Fruit fly (Drosophila melanogaster) whole organism, embryonic: Measurements from ENCODE around the gene VhaM9.7-b.

Source experiments
- ATbp ChIP-seq: fragments of 200-800 bp; sonication (Bioruptor generic); optimal IDR thresholded peaks from 2 replicates; lab custom pipeline; 2017; ENCODE audit warnings: missing biosample characterization, mild to moderate bottlenecking, missing genetic modification characterization, missing genetic modification reagents
- Atf3 ChIP-seq: fragments of 200-800 bp; sonication (Bioruptor generic); optimal IDR thresholded peaks from 3 replicates; lab custom pipeline; 2016; ENCODE audit warnings: missing biosample characterization, missing genetic modification characterization
- Atf6 ChIP-seq: fragments of 200-800 bp; sonication (Bioruptor generic); IDR thresholded peaks from 2 replicates; pipeline ENCODE4 v1.3.6; 2022; ENCODE audit warnings: missing biosample characterization, missing genetic modification characterization
- CG11085 ChIP-seq: fragments of 200-800 bp; sonication (Bioruptor generic); IDR thresholded peaks from 2 replicates; pipeline ENCODE4 v1.3.6; 2022; ENCODE audit warnings: missing biosample characterization, missing genetic modification characterization
- CG11696 ChIP-seq: fragments of 200-800 bp; sonication (Bioruptor generic); IDR thresholded peaks from 2 replicates; pipeline ENCODE4 v1.3.6; 2022; ENCODE audit warnings: missing biosample characterization, missing genetic modification characterization
- CG1233 ChIP-seq: fragments of 200-800 bp; sonication (Bioruptor generic); optimal IDR thresholded peaks from 4 replicates; lab custom pipeline; 2018; ENCODE audit warnings: missing biosample characterization, mild to moderate bottlenecking, missing genetic modification characterization
- CG12391 ChIP-seq: fragments of 200-800 bp; sonication (Bioruptor generic); optimal IDR thresholded peaks from 3 replicates; lab custom pipeline; 2018; ENCODE audit warnings: missing biosample characterization, mild to moderate bottlenecking, missing genetic modification characterization, moderate library complexity
- CG14014 ChIP-seq: fragments of 200-800 bp; sonication (Bioruptor generic); IDR thresholded peaks from 2 replicates; pipeline ENCODE4 v1.3.6; 2022; ENCODE audit warnings: missing biosample characterization, missing genetic modification characterization
- CG15011 ChIP-seq: fragments of 200-800 bp; sonication (Bioruptor generic); optimal IDR thresholded peaks from 3 replicates; lab custom pipeline; 2018; ENCODE audit warnings: missing biosample characterization, mild to moderate bottlenecking, missing genetic modification characterization
- CG17829 ChIP-seq: fragments of 200-800 bp; optimal IDR thresholded peaks from 2 replicates; lab custom pipeline; 2019; ENCODE audit warnings: missing biosample characterization, mild to moderate bottlenecking, missing genetic modification characterization, moderate library complexity
- CG1792 ChIP-seq: fragments of 200-800 bp; sonication (Bioruptor generic); optimal IDR thresholded peaks from 2 replicates; lab custom pipeline; 2016; ENCODE audit warnings: missing biosample characterization, missing genetic modification characterization
- CG2120 ChIP-seq: fragments of 200-800 bp; sonication (Bioruptor generic); optimal IDR thresholded peaks from 3 replicates; lab custom pipeline; 2016; ENCODE audit warnings: missing biosample characterization, missing genetic modification characterization
- CG2129 ChIP-seq: fragments of 200-800 bp; sonication (Bioruptor generic); IDR thresholded peaks from 2 replicates; pipeline ENCODE4 v1.3.6; 2022; ENCODE audit warnings: missing biosample characterization, missing genetic modification characterization; ENCODE audit not compliant: partially characterized antibody
- CG33213 ChIP-seq: fragments of 200-800 bp; sonication (Bioruptor generic); optimal IDR thresholded peaks from 3 replicates; lab custom pipeline; 2016; ENCODE audit warnings: missing biosample characterization, missing genetic modification characterization
- CG3407 ChIP-seq: fragments of 200-800 bp; sonication (Bioruptor generic); optimal IDR thresholded peaks from 2 replicates; lab custom pipeline; 2018; ENCODE audit warnings: missing biosample characterization, mild to moderate bottlenecking, missing genetic modification characterization
- CG4360 ChIP-seq: fragments of 200-800 bp; sonication (Bioruptor generic); IDR thresholded peaks from 2 replicates; pipeline ENCODE4 v1.3.6; 2022; ENCODE audit warnings: missing biosample characterization, missing genetic modification characterization
- CG43689 ChIP-seq: fragments of 200-800 bp; sonication (Bioruptor generic); IDR thresholded peaks from 2 replicates; pipeline ENCODE4 v1.3.6; 2022; ENCODE audit warnings: missing biosample characterization, missing genetic modification characterization
- CG6175 ChIP-seq: fragments of 200-800 bp; sonication (Bioruptor generic); IDR thresholded peaks from 3 replicates; pipeline ENCODE4 v1.3.6; 2022; ENCODE audit warnings: missing biosample characterization, missing genetic modification characterization
- CG6254 ChIP-seq: fragments of 200-800 bp; sonication (Bioruptor generic); optimal IDR thresholded peaks from 3 replicates; lab custom pipeline; 2017; ENCODE audit warnings: mild to moderate bottlenecking, missing biosample characterization, missing genetic modification reagents, missing genetic modification characterization
- CG8478 ChIP-seq: fragments of >200 bp; optimal IDR thresholded peaks from 2 replicates; lab custom pipeline; 2018
- CG9727 ChIP-seq: fragments of 200-800 bp; sonication (Bioruptor generic); optimal IDR thresholded peaks from 3 replicates; lab custom pipeline; 2017; ENCODE audit warnings: missing biosample characterization, mild to moderate bottlenecking, missing genetic modification characterization
- CoRest ChIP-seq: fragments of 200-800 bp; sonication (Bioruptor generic); optimal IDR thresholded peaks from 3 replicates; lab custom pipeline; 2018; ENCODE audit warnings: missing biosample characterization, mild to moderate bottlenecking, missing genetic modification characterization, moderate library complexity
- Dll ChIP-seq: fragments of 200-800 bp; sonication (Bioruptor generic); IDR thresholded peaks from 4 replicates; pipeline ENCODE4 v1.3.6; 2022; ENCODE audit warnings: missing biosample characterization, missing genetic modification characterization; ENCODE audit not compliant: partially characterized antibody
- Doc3 ChIP-seq: fragments of 200-800 bp; sonication (Bioruptor generic); IDR thresholded peaks from 3 replicates; pipeline ENCODE4 v1.3.6; 2022; ENCODE audit warnings: missing biosample characterization, missing genetic modification characterization; ENCODE audit not compliant: partially characterized antibody
- E2f1 ChIP-seq: fragments of 200-800 bp; sonication (Bioruptor generic); IDR thresholded peaks from 2 replicates; pipeline ENCODE4 v1.3.6; 2022; ENCODE audit warnings: missing biosample characterization, missing genetic modification characterization
- Jarid2 ChIP-seq: fragments of 200-800 bp; sonication (Bioruptor generic); optimal IDR thresholded peaks from 3 replicates; lab custom pipeline; 2017; ENCODE audit warnings: mild to moderate bottlenecking, missing biosample characterization, missing genetic modification reagents, missing genetic modification characterization
- MESR4 ChIP-seq: fragments of 200-800 bp; sonication (Bioruptor generic); optimal IDR thresholded peaks from 2 replicates; lab custom pipeline; 2018; ENCODE audit warnings: missing biosample characterization, mild to moderate bottlenecking, missing genetic modification characterization, moderate library complexity
- Meics ChIP-seq: fragments of 200-800 bp; sonication (Bioruptor generic); optimal IDR thresholded peaks from 2 replicates; lab custom pipeline; 2017; ENCODE audit warnings: missing biosample characterization, mild to moderate bottlenecking, missing genetic modification characterization
- Myb ChIP-seq: fragments of 200-800 bp; sonication (Bioruptor generic); optimal IDR thresholded peaks from 2 replicates; lab custom pipeline; 2016; ENCODE audit warnings: missing biosample characterization, missing genetic modification characterization
- Opbp ChIP-seq: fragments of 200-800 bp; sonication (Bioruptor generic); IDR thresholded peaks from 3 replicates; pipeline ENCODE4 v1.3.6; 2022; ENCODE audit warnings: missing biosample characterization, missing genetic modification characterization; ENCODE audit not compliant: partially characterized antibody
- PHDP ChIP-seq: fragments of 200-800 bp; sonication (Bioruptor generic); optimal IDR thresholded peaks from 3 replicates; lab custom pipeline; 2018; ENCODE audit warnings: missing biosample characterization, mild to moderate bottlenecking, missing genetic modification characterization, moderate library complexity
- Ptx1 ChIP-seq: fragments of 200-800 bp; sonication (Bioruptor generic); IDR thresholded peaks from 2 replicates; pipeline ENCODE4 v1.3.6; 2022; ENCODE audit warnings: missing biosample characterization, missing genetic modification characterization
- Ssrp ChIP-seq: fragments of 200-800 bp; sonication (Bioruptor generic); optimal IDR thresholded peaks from 2 replicates; lab custom pipeline; 2018; ENCODE audit warnings: missing biosample characterization, mild to moderate bottlenecking, missing genetic modification characterization, moderate library complexity
- al ChIP-seq: fragments of 200-800 bp; sonication (Bioruptor generic); IDR thresholded peaks from 2 replicates; pipeline ENCODE4 v1.3.6; 2022; ENCODE audit warnings: missing biosample characterization, missing genetic modification characterization
- dpn ChIP-seq, 2 experiments: fragments of 200-800 bp; sonication (Bioruptor generic); optimal IDR thresholded peaks; 3 replicates each; lab custom pipeline; 2016; ENCODE audit warnings: missing biosample characterization in 2 of 2, missing genetic modification characterization in 2 of 2
- eyg ChIP-seq: fragments of 200-800 bp; sonication (Bioruptor generic); optimal IDR thresholded peaks from 3 replicates; lab custom pipeline; 2016; ENCODE audit warnings: missing biosample characterization, missing genetic modification characterization
- ftz-f1 ChIP-seq: fragments of 200-800 bp; sonication (Bioruptor generic); optimal IDR thresholded peaks from 2 replicates; lab custom pipeline; 2016; ENCODE audit warnings: missing biosample characterization, missing genetic modification characterization
- fu2 ChIP-seq: fragments of 200-800 bp; sonication (Bioruptor generic); optimal IDR thresholded peaks from 2 replicates; lab custom pipeline; 2016; ENCODE audit warnings: missing biosample characterization, missing genetic modification characterization
- ham ChIP-seq: fragments of 200-800 bp; sonication (Bioruptor generic); IDR thresholded peaks from 2 replicates; pipeline ENCODE4 v1.3.6; 2022; ENCODE audit warnings: missing biosample characterization, missing genetic modification characterization
- hb ChIP-seq: fragments of 200-800 bp; sonication (Bioruptor generic); IDR thresholded peaks from 3 replicates; pipeline ENCODE4 v1.3.6; 2022; ENCODE audit warnings: missing biosample characterization, missing genetic modification characterization; ENCODE audit not compliant: partially characterized antibody
- hkb ChIP-seq, 2 experiments: fragments of 200-800 bp in 1 of 2; fragments of >200 bp in 1 of 2; sonication (Bioruptor generic) in 1 of 2; IDR thresholded peaks in 1 of 2; optimal IDR thresholded peaks in 1 of 2; 2 replicates each; pipeline versions ENCODE4 v1.3.6 to Lab custom; 2017 to 2022; ENCODE audit warnings: missing biosample characterization in 1 of 2, missing genetic modification characterization in 1 of 2
- maf-S ChIP-seq: fragments of 200-800 bp; sonication (Bioruptor generic); optimal IDR thresholded peaks from 2 replicates; lab custom pipeline; 2016; ENCODE audit warnings: missing biosample characterization, missing genetic modification characterization
- mld ChIP-seq: fragments of 200-800 bp; sonication (Bioruptor generic); IDR thresholded peaks from 3 replicates; pipeline ENCODE4 v1.3.6; 2022; ENCODE audit warnings: missing biosample characterization, missing genetic modification characterization; ENCODE audit not compliant: partially characterized antibody
- peb ChIP-seq: fragments of 200-800 bp; sonication (Bioruptor generic); IDR thresholded peaks from 2 replicates; pipeline ENCODE4 v1.3.6; 2022; ENCODE audit warnings: missing biosample characterization, missing genetic modification characterization
- phol ChIP-seq: fragments of 200-800 bp; sonication (Bioruptor generic); optimal IDR thresholded peaks from 3 replicates; lab custom pipeline; 2018; ENCODE audit warnings: missing biosample characterization, mild to moderate bottlenecking, missing genetic modification characterization, moderate library complexity
- slou ChIP-seq: fragments of 200-800 bp; sonication (Bioruptor generic); optimal IDR thresholded peaks from 3 replicates; lab custom pipeline; 2016; ENCODE audit warnings: missing biosample characterization, missing genetic modification characterization
- ssp ChIP-seq: fragments of 200-800 bp; sonication (Bioruptor generic); IDR thresholded peaks from 2 replicates; pipeline ENCODE4 v1.3.6; 2022; ENCODE audit warnings: missing biosample characterization, missing genetic modification characterization
- tgo ChIP-seq: fragments of 200-800 bp; sonication (Bioruptor generic); IDR thresholded peaks from 3 replicates; pipeline ENCODE4 v1.3.6; 2022; ENCODE audit warnings: missing biosample characterization, missing genetic modification characterization
- unpg ChIP-seq: fragments of 200-800 bp; sonication (Bioruptor generic); optimal IDR thresholded peaks from 3 replicates; lab custom pipeline; 2018; ENCODE audit warnings: missing biosample characterization, mild to moderate bottlenecking, missing genetic modification characterization, moderate library complexity
- vfl ChIP-seq: fragments of 200-800 bp; sonication (Bioruptor generic); optimal IDR thresholded peaks from 2 replicates; lab custom pipeline; 2016; ENCODE audit warnings: missing biosample characterization, missing genetic modification characterization

Gene VhaM9.7-b

dm6 chr3L:21568848-21569372 is 29.2 kb downstream of the VhaM9.7-b start, which contains the start of the genes CRIF and SMC5 (continued):
- TF ChIP-seq Ssrp (peak; percentile 73), Meics (GFP tag; lab: Kevin White, UChicago) (no peak), CG43689 (GFP tag; lab: Robert Waterston, UW) (no peak), CG6175 (GFP tag; lab: Robert Waterston, UW) (no peak), CG6254 (GFP tag; lab: Kevin White, UChicago) (no peak), Atf6 (GFP tag; lab: Robert Waterston, UW) (peak; percentile 20; the same call in 1 of the 2 replicates), ham (GFP tag; lab: Robert Waterston, UW) (no peak), Atf3 (GFP tag; lab: Kevin White, UChicago) (peak; percentile 40), unpg (peak; percentile 58), vfl (GFP tag; lab: Kevin White, UChicago) (peak; percentile 46), phol (tag; lab: Kevin White, UChicago) (peak; percentile 79), CG2129 (GFP tag; lab: Robert Waterston, UW) (no peak), peb (GFP tag; lab: Robert Waterston, UW) (no peak), al (peak; percentile 32), CG1233 (GFP tag; lab: Kevin White, UChicago) (no peak), CG33213 (GFP tag; lab: Kevin White, UChicago) (peak; percentile 63), CG11085 (GFP tag; lab: Robert Waterston, UW) (no peak), ftz-f1 (GFP tag; lab: Kevin White, UChicago) (no peak), CG4360 (no peak), Myb (GFP tag; lab: Kevin White, UChicago) (peak; percentile 43), CG1792 (no peak), hkb (optimal IDR thresholded peaks at IDR 0.05; lab: Kevin White, UChicago) (no peak), hkb (GFP tag; IDR thresholded peaks at IDR 0.05; lab: Robert Waterston, UW) (0 out of 2 replicates have a peak, but pooled peaks have one; percentile 21), Jarid2 (no peak), CG2120 (peak; percentile 88), Ptx1 (GFP tag; lab: Robert Waterston, UW) (peak; percentile 49), CG9727 (GFP tag; lab: Kevin White, UChicago) (no peak), CG8478 (lab: Kevin White, UChicago) (no peak), E2f1 (peak; percentile 44; the same call in 1 of the 2 replicates), Opbp (GFP tag; lab: Robert Waterston, UW) (no peak), maf-S (GFP tag; lab: Kevin White, UChicago) (peak; percentile 64), ssp (GFP tag; lab: Robert Waterston, UW) (peak; percentile 89), ATbp (no peak), CG11696 (GFP tag; lab: Robert Waterston, UW) (no peak), CG15011 (GFP tag; lab: Kevin White, UChicago) (no peak), CoRest (tag; lab: Kevin White, UChicago) (peak; percentile 84), CG14014 (GFP tag; lab: Robert Waterston, UW) (peak; percentile 52; the same call in 1 of the 2 replicates), PHDP (tag; lab: Kevin White, UChicago) (no peak), tgo (peak; percentile 59; the same call in 2 of the 3 replicates), mld (GFP tag; lab: Robert Waterston, UW) (no peak), fu2 (peak; percentile 17), Dll (0 out of 4 replicates have a peak, but pooled peaks have one; percentile 51), dpn (GFP tag; optimal IDR thresholded peaks at IDR 0.05; lab: Kevin White, UChicago) (peak; percentile 76 to 77), CG12391 (tag; lab: Kevin White, UChicago) (peak; percentile 80), hb (GFP tag; lab: Robert Waterston, UW) (no peak), eyg (GFP tag; lab: Kevin White, UChicago) (peak; percentile 24), Doc3 (GFP tag; lab: Robert Waterston, UW) (no peak), CG17829 (tag; lab: Kevin White, UChicago) (peak; percentile 67), MESR4 (GFP tag; lab: Kevin White, UChicago) (no peak), slou (peak; percentile 30), CG3407 (GFP tag; lab: Kevin White, UChicago) (no peak)
